Fruit fly (Drosophila melanogaster): ENCODE data around the gene jvl.

The jvl gene

DNA sequence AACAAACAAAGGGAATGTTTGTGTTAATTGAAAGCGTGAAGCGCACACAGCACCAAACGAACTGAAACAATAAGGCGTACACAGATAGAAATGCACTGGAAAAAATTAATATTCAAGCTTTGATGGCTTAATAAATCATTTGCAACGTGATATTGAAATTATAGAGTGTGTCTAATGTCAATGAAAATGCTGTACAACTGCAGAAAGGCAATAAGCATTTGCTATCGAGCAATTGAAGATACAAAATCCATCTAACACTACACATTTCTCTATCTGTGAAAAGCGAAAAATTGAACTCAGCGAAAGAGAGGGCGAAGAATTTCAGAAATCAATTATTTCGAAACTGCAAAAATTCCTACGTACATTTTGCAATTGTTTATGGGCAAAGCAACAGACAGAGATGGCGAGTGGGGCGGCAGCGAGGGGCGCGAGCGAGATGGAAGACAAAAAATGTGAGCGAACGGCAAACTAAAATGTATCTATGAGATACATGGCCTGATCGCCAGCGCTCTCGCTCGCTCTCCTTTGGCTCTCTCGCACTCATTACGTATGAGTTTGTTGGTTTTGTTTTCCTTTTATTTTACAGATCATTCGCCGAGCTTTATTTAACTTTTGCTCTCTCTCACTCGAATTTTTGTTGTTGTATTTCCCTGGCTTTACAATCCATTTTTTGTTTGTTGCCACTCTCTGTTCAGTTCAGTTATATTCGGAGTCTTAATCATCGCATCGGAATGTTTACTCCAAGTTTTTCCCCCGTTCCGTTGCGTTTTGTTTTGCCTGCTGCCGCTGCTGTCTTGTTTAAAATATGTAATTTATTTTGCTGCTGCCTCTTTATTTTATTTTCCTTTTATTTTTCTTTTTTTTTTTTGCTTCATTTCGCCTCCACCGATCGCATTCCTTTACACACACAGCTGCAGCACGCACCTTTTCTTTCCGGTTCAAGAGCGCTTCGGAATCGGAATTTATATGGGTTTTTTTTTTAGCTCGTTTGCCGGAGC, 19.1 kb upstream of the jvl start (continued):
- peak; percentile 70 for TF ChIP-seq grau (tag; optimal IDR thresholded peaks at IDR 0.05)
- peak; percentile 87 for TF ChIP-seq gem (tag; optimal IDR thresholded peaks at IDR 0.05)
- no peak for TF ChIP-seq odd (GFP tag; optimal IDR thresholded peaks at IDR 0.05)
- TF ChIP-seq CG6689 (GFP tag; IDR thresholded peaks at IDR 0.05) = peak; percentile 72
- peak; percentile 13 for TF ChIP-seq CG9876 (GFP tag; optimal IDR thresholded peaks at IDR 0.05)
- TF ChIP-seq MESR4 (GFP tag; optimal IDR thresholded peaks at IDR 0.05) = no peak
- peak; percentile 68; the same call in 1 of the 3 replicates for TF ChIP-seq so (GFP tag; IDR thresholded peaks at IDR 0.05)
- no peak for TF ChIP-seq CG17186 (GFP tag; optimal IDR thresholded peaks at IDR 0.05)
- TF ChIP-seq chinmo (GFP tag; IDR thresholded peaks at IDR 0.05; ENCODE audit: partially characterized antibody) = peak; percentile 73; the same call in 1 of the 4 replicates
- TF ChIP-seq NFAT (GFP tag; IDR thresholded peaks at IDR 0.05) = peak; percentile 17; the same call in 1 of the 2 replicates
- TF ChIP-seq CrebB (tag; optimal IDR thresholded peaks at IDR 0.05) = peak; percentile 53
- TF ChIP-seq CG33213 (GFP tag; optimal IDR thresholded peaks at IDR 0.05) = peak; percentile 27
- TF ChIP-seq fd102C (GFP tag; optimal IDR thresholded peaks at IDR 0.05) = peak; percentile 40
- 0 out of 2 replicates have a peak, but pooled peaks have one; percentile 50 for TF ChIP-seq CG11696 (GFP tag; IDR thresholded peaks at IDR 0.05)
- no peak for TF ChIP-seq ase (GFP tag; IDR thresholded peaks at IDR 0.05)
- no peak for TF ChIP-seq Hr39 (optimal IDR thresholded peaks at IDR 0.05)
- TF ChIP-seq Xbp1 (GFP tag; optimal IDR thresholded peaks at IDR 0.05) = peak; percentile 74
- TF ChIP-seq CG8281 (tag; optimal IDR thresholded peaks at IDR 0.05) = peak; percentile 44
- peak; percentile 55; the same call in 1 of the 2 replicates for TF ChIP-seq CG4360 (GFP tag; IDR thresholded peaks at IDR 0.05)
- TF ChIP-seq H15 (GFP tag; IDR thresholded peaks at IDR 0.05) = peak; percentile 69; the same call in 2 of the 3 replicates
- no peak; the same call in 1 of the 2 replicates for TF ChIP-seq sim (GFP tag; IDR thresholded peaks at IDR 0.05)
- TF ChIP-seq Dip2 (GFP tag; IDR thresholded peaks at IDR 0.05) = no peak
- TF ChIP-seq CG1792 (GFP tag; optimal IDR thresholded peaks at IDR 0.05) = peak; percentile 19
- TF ChIP-seq Chrac-16 (GFP tag; optimal IDR thresholded peaks at IDR 0.05) = peak; percentile 72
- peak; percentile 74 for TF ChIP-seq Drgx (GFP tag; IDR thresholded peaks at IDR 0.05)
- peak; percentile 38 for TF ChIP-seq CG6654 (GFP tag; optimal IDR thresholded peaks at IDR 0.05)
- TF ChIP-seq knrl (GFP tag; IDR thresholded peaks at IDR 0.05; ENCODE audit: partially characterized antibody) = no peak
- TF ChIP-seq ERR (GFP tag; optimal IDR thresholded peaks at IDR 0.05) = peak; percentile 7
- peak; percentile 76 for TF ChIP-seq seq (GFP tag; IDR thresholded peaks at IDR 0.05)
- TF ChIP-seq zen (tag; optimal IDR thresholded peaks at IDR 0.05) = peak; percentile 21
- TF ChIP-seq abd-A (tag; optimal IDR thresholded peaks at IDR 0.05) = peak; percentile 32
- TF ChIP-seq MTF-1 (GFP tag; optimal IDR thresholded peaks at IDR 0.05; ENCODE audit: borderline replicate concordance) = peak; percentile 29
- TF ChIP-seq nerfin-1 (tag; optimal IDR thresholded peaks at IDR 0.05) = peak; percentile 42
- peak; percentile 84 for TF ChIP-seq Sox102F (GFP tag; optimal IDR thresholded peaks at IDR 0.05)
- no peak for TF ChIP-seq CG4707 (GFP tag; optimal IDR thresholded peaks at IDR 0.05)
- TF ChIP-seq B-H1 (GFP tag; IDR thresholded peaks at IDR 0.05) = peak; percentile 66
- peak; percentile 60 for TF ChIP-seq CG3281 (GFP tag; optimal IDR thresholded peaks at IDR 0.05)
- no peak; the same call in 1 of the 3 replicates for TF ChIP-seq otp (GFP tag; IDR thresholded peaks at IDR 0.05)
- peak; percentile 75 for TF ChIP-seq CG30403 (GFP tag; optimal IDR thresholded peaks at IDR 0.05)
- peak; percentile 27; the same call in 1 of the 2 replicates for TF ChIP-seq CG3847 (GFP tag; IDR thresholded peaks at IDR 0.05)
- peak in 1 of 2 experiments; percentile 57 for TF ChIP-seq Eip74EF (GFP tag; optimal IDR thresholded peaks at IDR 0.05)
- TF ChIP-seq luna (GFP tag; optimal IDR thresholded peaks at IDR 0.05) = no peak
- peak; percentile 93 for TF ChIP-seq sens (GFP tag)
- peak; percentile 53 for TF ChIP-seq CG10462 (GFP tag; optimal IDR thresholded peaks at IDR 0.05)
- no peak for TF ChIP-seq Doc3 (GFP tag; IDR thresholded peaks at IDR 0.05; ENCODE audit: partially characterized antibody)
- 0 out of 2 replicates have a peak, but pooled peaks have one; percentile 23 for TF ChIP-seq CG10959 (GFP tag; IDR thresholded peaks at IDR 0.05)
- TF ChIP-seq CG17385 (GFP tag; optimal IDR thresholded peaks at IDR 0.05) = peak; percentile 32
- peak; percentile 46 for TF ChIP-seq CG2116 (GFP tag; optimal IDR thresholded peaks at IDR 0.05)

Measured in whole organism, embryonic.